Worm (Caenorhabditis elegans) whole organism, mixed stage, embryonic: ENCODE data around the gene R05A10.7.

ENCODE experiments used
- ceh-43 ChIP-seq: fragments of 200-800 bp; sonication (Bioruptor generic); optimal IDR thresholded peaks from 2 replicates; lab custom pipeline; 2018; ENCODE audit warnings: mild to moderate bottlenecking, missing genetic modification characterization, moderate library complexity, missing compliant biosample characterization
- drap-1 ChIP-seq: fragments of 200-800 bp; sonication (Bioruptor generic); optimal IDR thresholded peaks from 3 replicates; lab custom pipeline; 2018; ENCODE audit warnings: mild to moderate bottlenecking, missing genetic modification characterization, missing compliant biosample characterization
- hlh-1 ChIP-seq: fragments of 150-350 bp; optimal IDR thresholded peaks from 2 replicates; lab custom pipeline; 2014; ENCODE audit warnings: missing biosample characterization, missing genetic modification reagents, missing genetic modification characterization
- lin-32 ChIP-seq: fragments of 200-800 bp; sonication (Bioruptor generic); optimal IDR thresholded peaks from 2 replicates; lab custom pipeline; 2018; ENCODE audit warnings: mild to moderate bottlenecking, missing genetic modification characterization, missing compliant biosample characterization
- mab-5 ChIP-seq: fragments of 150-350 bp; optimal IDR thresholded peaks from 2 replicates; lab custom pipeline; 2014; ENCODE audit warnings: missing biosample characterization, missing genetic modification characterization
- mep-1 ChIP-seq: fragments of 150-350 bp; optimal IDR thresholded peaks from 2 replicates; lab custom pipeline; 2017; ENCODE audit warnings: missing biosample characterization, missing genetic modification reagents, missing genetic modification characterization, inconsistent platforms
- nhr-12 ChIP-seq: fragments of 150-350 bp; optimal IDR thresholded peaks from 2 replicates; lab custom pipeline; 2014; ENCODE audit warnings: missing biosample characterization, missing genetic modification characterization
- nhr-237 ChIP-seq: fragments of 150-350 bp; optimal IDR thresholded peaks from 2 replicates; lab custom pipeline; 2014; ENCODE audit warnings: missing biosample characterization, missing genetic modification characterization
- snpc-4 ChIP-seq: fragments of 150-350 bp; optimal IDR thresholded peaks from 2 replicates; lab custom pipeline; 2014; ENCODE audit warnings: missing biosample characterization, missing genetic modification characterization
- sptf-1 ChIP-seq: sonication (generic microtip); optimal IDR thresholded peaks from 2 replicates; lab custom pipeline; 2017; ENCODE audit warnings: mild to moderate bottlenecking, missing genetic modification characterization, moderate library complexity, missing compliant biosample characterization
- unc-39 ChIP-seq: fragments of 150-350 bp; optimal IDR thresholded peaks from 2 replicates; lab custom pipeline; 2014; ENCODE audit warnings: missing biosample characterization, missing genetic modification characterization
- unc-62 ChIP-seq: fragments of 150-350 bp; optimal IDR thresholded peaks from 2 replicates; lab custom pipeline; 2014; ENCODE audit warnings: missing biosample characterization, missing genetic modification reagents, missing genetic modification characterization

ce11 chrIV:14191919-14192318, 29.2 kb upstream of the R05A10.7 start, which contains the start of gene K01G12.22:
- TF ChIP-seq unc-39 (tag; lab: Kevin White, UChicago) (no peak), nhr-12 (no peak), mab-5 (tag; lab: Kevin White, UChicago) (no peak), lin-32 (GFP tag; lab: Kevin White, UChicago) (no peak), unc-62 (GFP tag; lab: Kevin White, UChicago) (no peak), snpc-4 (no peak), mep-1 (tag; lab: Kevin White, UChicago) (no peak), hlh-1 (tag; lab: Kevin White, UChicago) (no peak), nhr-237 (tag; lab: Kevin White, UChicago) (no peak), ceh-43 (GFP tag; lab: Kevin White, UChicago) (no peak), drap-1 (no peak), sptf-1 (tag; lab: Kevin White, UChicago) (no peak)
